Fruit fly (Drosophila melanogaster): ENCODE measurements around the gene CG5863.

dm6 chr3R:17377503-17377902 lies 33.4 kb upstream of the CG5863 start:
- TF ChIP-seq CG8478 (optimal IDR thresholded peaks at IDR 0.05) (no peak), CTCF (optimal IDR thresholded peaks at IDR 0.05) (no peak)

Measured in S2 (cell line).